Worm (Caenorhabditis elegans) whole organism, L3 larva: ENCODE data around the gene T26G10.4.
A peak's percentile ranks its signal among the peaks of the same experiment; 100 is the strongest.

Source experiments
- R02D3.7 ChIP-seq: fragments of 150-350 bp; optimal IDR thresholded peaks from 2 replicates; lab custom pipeline; 2014; ENCODE audit warnings: missing biosample characterization, missing genetic modification characterization
- ZK546.5 ChIP-seq: sonication (generic microtip); optimal IDR thresholded peaks from 2 replicates; lab custom pipeline; 2017; ENCODE audit warnings: missing biosample characterization, missing genetic modification characterization
- aly-2 ChIP-seq: fragments of 150-350 bp; optimal IDR thresholded peaks from 2 replicates; lab custom pipeline; 2014; ENCODE audit warnings: missing biosample characterization, missing genetic modification characterization
- ama-1 ChIP-seq: fragments of 150-350 bp; optimal IDR thresholded peaks from 2 replicates; lab custom pipeline; 2018
- ceh-16 ChIP-seq: sonication (generic microtip); optimal IDR thresholded peaks from 2 replicates; lab custom pipeline; 2017; ENCODE audit warnings: missing biosample characterization, missing genetic modification characterization
- ceh-28 ChIP-seq: fragments of 150-350 bp; optimal IDR thresholded peaks from 2 replicates; lab custom pipeline; 2014; ENCODE audit warnings: missing biosample characterization, missing genetic modification reagents, missing genetic modification characterization
- ceh-82 ChIP-seq: fragments of 150-350 bp; optimal IDR thresholded peaks from 2 replicates; lab custom pipeline; 2014; ENCODE audit warnings: missing biosample characterization, missing genetic modification characterization
- ceh-9 ChIP-seq: sonication (generic microtip); optimal IDR thresholded peaks from 2 replicates; lab custom pipeline; 2018; ENCODE audit warnings: missing biosample characterization, missing genetic modification characterization
- daf-12 ChIP-seq: fragments of 150-350 bp; optimal IDR thresholded peaks from 2 replicates; lab custom pipeline; 2014; ENCODE audit warnings: missing biosample characterization, missing genetic modification reagents, missing genetic modification characterization
- egl-27 ChIP-seq: sonication (generic microtip); optimal IDR thresholded peaks from 4 replicates; lab custom pipeline; 2017; ENCODE audit warnings: missing biosample characterization, missing genetic modification reagents, missing genetic modification characterization
- egl-5 ChIP-seq: fragments of 150-350 bp; optimal IDR thresholded peaks from 2 replicates; lab custom pipeline; 2017; ENCODE audit warnings: missing biosample characterization, missing genetic modification reagents, missing genetic modification characterization, inconsistent platforms
- elt-1 ChIP-seq: fragments of 150-350 bp; optimal IDR thresholded peaks from 2 replicates; lab custom pipeline; 2014; ENCODE audit warnings: missing biosample characterization, missing genetic modification characterization
- elt-2 ChIP-seq: sonication (generic microtip); optimal IDR thresholded peaks from 2 replicates; lab custom pipeline; 2016; ENCODE audit warnings: missing genetic modification reagents, mild to moderate bottlenecking, missing genetic modification characterization, missing compliant biosample characterization
- elt-3 ChIP-seq, 3 experiments: fragments of 150-350 bp in 1 of 3; sonication (generic microtip) in 2 of 3; optimal IDR thresholded peaks; 2 replicates in 2 of 3; 4 replicates in 1 of 3; lab custom pipeline; 2014 to 2017; ENCODE audit warnings: missing biosample characterization in 3 of 3, missing genetic modification characterization in 3 of 3
- eor-1 ChIP-seq, 2 experiments: fragments of 150-350 bp; optimal IDR thresholded peaks; 2 replicates each; lab custom pipeline; 2014 to 2018; ENCODE audit warnings: missing biosample characterization in 2 of 2, missing genetic modification characterization in 2 of 2
- fkh-10 ChIP-seq: sonication (generic microtip); optimal IDR thresholded peaks from 2 replicates; lab custom pipeline; 2017; ENCODE audit warnings: missing biosample characterization, missing genetic modification reagents, missing genetic modification characterization
- fkh-2 ChIP-seq: fragments of 150-350 bp; optimal IDR thresholded peaks from 2 replicates; lab custom pipeline; 2014; ENCODE audit warnings: missing biosample characterization, missing genetic modification reagents, missing genetic modification characterization
- fos-1 ChIP-seq: fragments of 150-350 bp; optimal IDR thresholded peaks from 2 replicates; lab custom pipeline; 2014; ENCODE audit warnings: missing biosample characterization, missing genetic modification characterization
- hmg-11 ChIP-seq: sonication (generic microtip); optimal IDR thresholded peaks from 2 replicates; lab custom pipeline; 2016; ENCODE audit warnings: missing genetic modification characterization, missing compliant biosample characterization
- jun-1 ChIP-seq: fragments of 150-350 bp; optimal IDR thresholded peaks from 2 replicates; lab custom pipeline; 2014; ENCODE audit warnings: missing biosample characterization, missing genetic modification reagents, missing genetic modification characterization
- lin-15B ChIP-seq: fragments of 150-350 bp; optimal IDR thresholded peaks from 2 replicates; lab custom pipeline; 2014; ENCODE audit warnings: missing biosample characterization, missing genetic modification characterization
- lin-39 ChIP-seq: fragments of 150-350 bp; optimal IDR thresholded peaks from 2 replicates; lab custom pipeline; 2018; ENCODE audit warnings: missing biosample characterization, missing genetic modification reagents, missing genetic modification characterization
- mdl-1 ChIP-seq: fragments of 150-350 bp; optimal IDR thresholded peaks from 2 replicates; lab custom pipeline; 2014; ENCODE audit warnings: missing biosample characterization, missing genetic modification characterization
- mml-1 ChIP-seq: fragments of 150-350 bp; sonication (generic microtip); optimal IDR thresholded peaks from 3 replicates; lab custom pipeline; 2014; ENCODE audit warnings: missing biosample characterization, missing genetic modification characterization
- nfya-1 ChIP-seq: sonication (generic microtip); optimal IDR thresholded peaks from 2 replicates; lab custom pipeline; 2017; ENCODE audit warnings: missing genetic modification characterization, mild to moderate bottlenecking, missing compliant biosample characterization, antibody characterized with exemption, moderate library complexity; ENCODE audit not compliant: insufficient read depth
- nhr-12 ChIP-seq: fragments of 150-350 bp; optimal IDR thresholded peaks from 2 replicates; lab custom pipeline; 2014; ENCODE audit warnings: missing biosample characterization, missing genetic modification characterization
- nhr-23 ChIP-seq: fragments of 150-350 bp; optimal IDR thresholded peaks from 2 replicates; lab custom pipeline; 2014; ENCODE audit warnings: missing biosample characterization, missing genetic modification reagents, missing genetic modification characterization
- nhr-237 ChIP-seq: fragments of 150-350 bp; optimal IDR thresholded peaks from 2 replicates; lab custom pipeline; 2014; ENCODE audit warnings: missing biosample characterization, missing genetic modification characterization
- nhr-25 ChIP-seq: sonication (generic microtip); optimal IDR thresholded peaks from 2 replicates; lab custom pipeline; 2017; ENCODE audit warnings: missing biosample characterization, missing genetic modification characterization
- nhr-28 ChIP-seq: fragments of 150-350 bp; optimal IDR thresholded peaks from 2 replicates; lab custom pipeline; 2014; ENCODE audit warnings: missing biosample characterization, missing genetic modification characterization
- nhr-43 ChIP-seq: sonication (generic microtip); optimal IDR thresholded peaks from 2 replicates; lab custom pipeline; 2016; ENCODE audit warnings: mild to moderate bottlenecking, missing genetic modification characterization, missing compliant biosample characterization; ENCODE audit not compliant: poor library complexity, severe bottlenecking
- nhr-67 ChIP-seq: fragments of 150-350 bp; optimal IDR thresholded peaks from 2 replicates; lab custom pipeline; 2014; ENCODE audit warnings: missing biosample characterization, missing genetic modification characterization
- nhr-76 ChIP-seq: fragments of 150-350 bp; sonication (generic microtip); optimal IDR thresholded peaks from 5 replicates; lab custom pipeline; 2014; ENCODE audit warnings: missing biosample characterization, missing genetic modification characterization
- nhr-77 ChIP-seq: fragments of 150-350 bp; optimal IDR thresholded peaks from 2 replicates; lab custom pipeline; 2014; ENCODE audit warnings: missing biosample characterization, missing genetic modification characterization
- pha-4 ChIP-seq: fragments of 150-350 bp; optimal IDR thresholded peaks from 2 replicates; lab custom pipeline; 2014; ENCODE audit warnings: missing biosample characterization, missing genetic modification reagents, missing genetic modification characterization
- pqm-1 ChIP-seq: fragments of 150-350 bp; optimal IDR thresholded peaks from 2 replicates; lab custom pipeline; 2017; ENCODE audit warnings: missing biosample characterization, missing genetic modification characterization, inconsistent platforms
- sea-2 ChIP-seq: fragments of 150-350 bp; sonication (generic microtip); optimal IDR thresholded peaks from 4 replicates; lab custom pipeline; 2014; ENCODE audit warnings: missing biosample characterization, missing genetic modification reagents, missing genetic modification characterization
- skn-1 ChIP-seq: fragments of 150-350 bp; optimal IDR thresholded peaks from 2 replicates; lab custom pipeline; 2014; ENCODE audit warnings: missing biosample characterization, missing genetic modification characterization
- snpc-4 ChIP-seq: fragments of 150-350 bp; optimal IDR thresholded peaks from 2 replicates; lab custom pipeline; 2014; ENCODE audit warnings: missing biosample characterization, missing genetic modification characterization
- tbx-2 ChIP-seq: sonication (generic microtip); optimal IDR thresholded peaks from 2 replicates; lab custom pipeline; 2016; ENCODE audit warnings: mild to moderate bottlenecking, missing genetic modification characterization, missing compliant biosample characterization
- unc-39 ChIP-seq: sonication (generic microtip); optimal IDR thresholded peaks from 4 replicates; lab custom pipeline; 2017; ENCODE audit warnings: missing biosample characterization, missing genetic modification characterization
- unc-62 ChIP-seq: fragments of 150-350 bp; sonication (generic microtip); optimal IDR thresholded peaks from 4 replicates; lab custom pipeline; 2014; ENCODE audit warnings: missing biosample characterization, missing genetic modification reagents, missing genetic modification characterization
- zag-1 ChIP-seq: fragments of 150-350 bp; optimal IDR thresholded peaks from 2 replicates; lab custom pipeline; 2014; ENCODE audit warnings: missing biosample characterization, missing genetic modification characterization
- ztf-11 ChIP-seq: fragments of 150-350 bp; optimal IDR thresholded peaks from 2 replicates; lab custom pipeline; 2014; ENCODE audit warnings: missing biosample characterization, missing genetic modification characterization
- ztf-4 ChIP-seq: fragments of 150-350 bp; optimal IDR thresholded peaks from 2 replicates; lab custom pipeline; 2014; ENCODE audit warnings: missing biosample characterization, missing genetic modification characterization

T26G10.4 gene

DNA sequence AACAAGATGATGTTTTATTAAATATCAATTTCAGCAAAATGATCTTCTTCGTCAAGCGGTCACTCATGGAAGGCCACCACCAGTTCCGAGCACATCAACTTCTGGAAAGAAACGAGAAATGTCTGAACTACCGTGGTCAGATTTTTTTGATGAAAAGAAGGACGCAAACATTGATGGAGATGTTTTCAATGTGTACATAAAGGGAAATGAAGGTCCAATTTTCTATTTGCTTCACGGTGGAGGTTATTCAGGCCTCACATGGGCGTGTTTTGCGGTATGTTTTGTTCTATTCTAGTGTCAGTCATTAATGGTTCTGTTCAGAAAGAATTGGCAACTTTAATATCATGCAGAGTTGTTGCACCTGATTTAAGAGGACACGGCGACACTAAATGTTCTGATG lies 45.5 kb downstream of the T26G10.4 start, which contains the start of gene B0464.6:
Gene B0464.6 (minus strand): TSS at position 101 of the 400 bp plus-strand sequence.
- no peak for TF ChIP-seq egl-5 (tag; lab: Kevin White, UChicago)
- no peak for TF ChIP-seq lin-15B (tag; lab: Kevin White, UChicago)
- TF ChIP-seq elt-3 (tag; optimal IDR thresholded peaks at IDR 0.05; lab: Kevin White, UChicago) = no peak
- no peak for TF ChIP-seq unc-62 (GFP tag; lab: Kevin White, UChicago)
- no peak for TF ChIP-seq ztf-4 (tag; lab: Kevin White, UChicago)
- no peak for TF ChIP-seq aly-2 (tag; lab: Kevin White, UChicago)
- no peak for TF ChIP-seq nhr-12
- TF ChIP-seq R02D3.7 (tag; lab: Kevin White, UChicago) = no peak
- TF ChIP-seq nfya-1 (tag; lab: Kevin White, UChicago) = no peak
- TF ChIP-seq fkh-10 = no peak
- no peak for TF ChIP-seq unc-39
- TF ChIP-seq nhr-28 (tag; lab: Kevin White, UChicago) = no peak
- TF ChIP-seq daf-12 (tag; lab: Kevin White, UChicago) = no peak
- no peak for TF ChIP-seq lin-39 (tag; lab: Kevin White, UChicago)
- no peak for TF ChIP-seq nhr-67 (tag; lab: Kevin White, UChicago)
- no peak for TF ChIP-seq zag-1 (tag; lab: Kevin White, UChicago)
- TF ChIP-seq nhr-23 (tag; lab: Kevin White, UChicago) = no peak

DNA sequence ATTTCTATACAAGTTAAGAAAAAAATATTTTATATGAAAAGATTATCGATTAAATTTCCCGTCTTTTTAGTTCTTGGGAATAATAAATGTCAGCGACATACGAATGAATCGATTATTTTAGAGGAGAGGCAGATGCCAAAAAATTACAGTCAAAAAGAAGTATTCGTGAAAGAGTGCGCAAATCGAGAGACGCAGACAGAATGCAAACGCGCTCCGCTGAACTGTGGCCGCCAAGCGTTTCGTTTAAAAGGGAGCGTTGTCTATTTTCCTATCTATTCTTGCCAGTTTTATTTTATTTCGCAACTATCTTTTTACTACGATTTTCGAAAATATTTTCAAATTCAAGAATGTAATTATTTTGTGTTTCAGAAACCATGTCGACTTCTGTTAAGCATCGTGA lies 46.8 kb downstream of the T26G10.4 start, which contains the start of gene baf-1:
Gene baf-1 (plus strand): TSS at position 370 of the 400 bp plus-strand sequence.
- TF ChIP-seq hmg-11 = peak; percentile 27
- no peak for TF ChIP-seq ceh-82 (tag; lab: Kevin White, UChicago)
- TF ChIP-seq skn-1 (tag; lab: Kevin White, UChicago) = peak; percentile 30
- no peak for TF ChIP-seq daf-12 (tag; lab: Kevin White, UChicago)
- no peak for TF ChIP-seq ztf-4 (tag; lab: Kevin White, UChicago)
- TF ChIP-seq nhr-25 (tag; lab: Kevin White, UChicago) = peak; percentile 74
- TF ChIP-seq ZK546.5 (tag; lab: Kevin White, UChicago) = no peak
- TF ChIP-seq pqm-1 (tag; lab: Kevin White, UChicago) = peak; percentile 16
- no peak for TF ChIP-seq fkh-2 (tag; lab: Kevin White, UChicago)
- no peak for TF ChIP-seq fkh-10
- peak; percentile 23 for TF ChIP-seq R02D3.7 (tag; lab: Kevin White, UChicago)
- no peak for TF ChIP-seq nhr-67 (tag; lab: Kevin White, UChicago)
- no peak for TF ChIP-seq zag-1 (tag; lab: Kevin White, UChicago)
- TF ChIP-seq egl-5 (tag; lab: Kevin White, UChicago) = no peak
- no peak for TF ChIP-seq egl-27 (tag; lab: Kevin White, UChicago)
- no peak for TF ChIP-seq eor-1 (tag; optimal IDR thresholded peaks at IDR 0.05; lab: Kevin White, UChicago)
- no peak for TF ChIP-seq elt-3 (tag; optimal IDR thresholded peaks at IDR 0.05; lab: Kevin White, UChicago)
- peak; percentile 50 for TF ChIP-seq elt-2 (tag; lab: Kevin White, UChicago)
- TF ChIP-seq unc-62 (GFP tag; lab: Kevin White, UChicago) = no peak
- peak; percentile 84 for TF ChIP-seq pha-4 (tag; lab: Kevin White, UChicago)
- peak; percentile 68 for TF ChIP-seq nhr-23 (tag; lab: Kevin White, UChicago)
- TF ChIP-seq nhr-28 (tag; lab: Kevin White, UChicago) = no peak
- TF ChIP-seq ztf-11 = no peak
- TF ChIP-seq mdl-1 (tag; lab: Kevin White, UChicago) = no peak
- no peak for TF ChIP-seq tbx-2 (tag; lab: Kevin White, UChicago)
- no peak for TF ChIP-seq elt-1 (tag; lab: Kevin White, UChicago)
- TF ChIP-seq aly-2 (tag; lab: Kevin White, UChicago) = no peak
- TF ChIP-seq mml-1 = no peak
- peak; percentile 70 for TF ChIP-seq nfya-1 (tag; lab: Kevin White, UChicago)
- no peak for TF ChIP-seq nhr-76
- TF ChIP-seq lin-15B (tag; lab: Kevin White, UChicago) = peak; percentile 78
- no peak for TF ChIP-seq ceh-9
- peak; percentile 51 for TF ChIP-seq snpc-4 (tag; lab: Kevin White, UChicago)
- TF ChIP-seq ama-1 (lab: Kevin White, UChicago) = peak; percentile 12
- no peak for TF ChIP-seq nhr-237
- TF ChIP-seq nhr-77 (tag; lab: Kevin White, UChicago) = no peak
- TF ChIP-seq fos-1 (tag; lab: Kevin White, UChicago) = no peak
- TF ChIP-seq jun-1 (tag; lab: Kevin White, UChicago) = peak; percentile 27
- peak; percentile 49 for TF ChIP-seq nhr-43 (tag; lab: Kevin White, UChicago)
- TF ChIP-seq ceh-16 (tag; lab: Kevin White, UChicago) = no peak
- TF ChIP-seq unc-39 = no peak
- TF ChIP-seq ceh-28 = peak; percentile 51
- TF ChIP-seq sea-2 (GFP tag; lab: Kevin White, UChicago) = no peak
- peak; percentile 13 for TF ChIP-seq lin-39 (tag; lab: Kevin White, UChicago)
